Fruit fly (Drosophila melanogaster) whole organism, prepupa: ENCODE results near the gene Nmdar2.

Experiments used
- Blimp-1 ChIP-seq: fragments of 200-800 bp; sonication (Bioruptor generic); optimal IDR thresholded peaks from 3 replicates; lab custom pipeline; 2017; ENCODE audit warnings: missing biosample characterization, missing genetic modification characterization, mild to moderate bottlenecking, moderate library complexity, missing genetic modification reagents
- CG10631 ChIP-seq: fragments of 200-800 bp; sonication (Bioruptor generic); optimal IDR thresholded peaks from 2 replicates; lab custom pipeline; 2016; ENCODE audit warnings: missing biosample characterization, missing genetic modification characterization
- CG10669 ChIP-seq: fragments of 200-800 bp; sonication (Bioruptor generic); optimal IDR thresholded peaks from 3 replicates; lab custom pipeline; 2018; ENCODE audit warnings: missing biosample characterization, mild to moderate bottlenecking, missing genetic modification characterization, moderate library complexity
- CG11762 ChIP-seq: fragments of 200-800 bp; sonication (Bioruptor generic); optimal IDR thresholded peaks from 3 replicates; lab custom pipeline; 2016; ENCODE audit warnings: missing biosample characterization, missing genetic modification characterization; ENCODE audit not compliant: insufficient read depth
- CG11902 ChIP-seq: fragments of 200-800 bp; sonication (Bioruptor generic); optimal IDR thresholded peaks from 3 replicates; lab custom pipeline; 2016; ENCODE audit warnings: missing biosample characterization, missing genetic modification characterization
- CG15336 ChIP-seq: fragments of 200-800 bp; sonication (Bioruptor generic); IDR thresholded peaks from 2 replicates; pipeline ENCODE4 v1.3.6; 2022; ENCODE audit warnings: missing biosample characterization, missing genetic modification characterization
- CG1621 ChIP-seq: fragments of 200-800 bp; sonication (Bioruptor generic); optimal IDR thresholded peaks from 3 replicates; lab custom pipeline; 2018; ENCODE audit warnings: missing biosample characterization, mild to moderate bottlenecking, missing genetic modification characterization
- CG16779 ChIP-seq: fragments of 200-800 bp; sonication (Bioruptor generic); optimal IDR thresholded peaks from 3 replicates; lab custom pipeline; 2017; ENCODE audit warnings: missing biosample characterization, mild to moderate bottlenecking, missing genetic modification characterization
- CG31627 ChIP-seq: fragments of 200-800 bp; sonication (Bioruptor generic); optimal IDR thresholded peaks from 3 replicates; lab custom pipeline; 2016; ENCODE audit warnings: missing biosample characterization, missing genetic modification characterization
- CG32006 ChIP-seq: fragments of 200-800 bp; sonication (Bioruptor generic); optimal IDR thresholded peaks from 3 replicates; lab custom pipeline; 2017; ENCODE audit warnings: missing biosample characterization, mild to moderate bottlenecking, missing genetic modification characterization
- CG34406 ChIP-seq: fragments of 200-800 bp; sonication (Bioruptor generic); optimal IDR thresholded peaks from 3 replicates; lab custom pipeline; 2016; ENCODE audit warnings: missing biosample characterization, missing genetic modification characterization
- CG3919 ChIP-seq: fragments of 200-800 bp; sonication (Bioruptor generic); optimal IDR thresholded peaks from 3 replicates; lab custom pipeline; 2016; ENCODE audit warnings: missing biosample characterization, missing genetic modification characterization
- CG4318 ChIP-seq: fragments of 200-800 bp; sonication (Bioruptor generic); optimal IDR thresholded peaks from 3 replicates; lab custom pipeline; 2017; ENCODE audit warnings: missing biosample characterization, mild to moderate bottlenecking, missing genetic modification characterization
- CG6163 ChIP-seq: fragments of 200-800 bp; sonication (Bioruptor generic); IDR thresholded peaks from 3 replicates; pipeline ENCODE4 v1.3.6; 2022; ENCODE audit warnings: missing biosample characterization, missing genetic modification characterization
- CG6276 ChIP-seq: fragments of 200-800 bp; sonication (Bioruptor generic); optimal IDR thresholded peaks from 2 replicates; lab custom pipeline; 2017; ENCODE audit warnings: missing biosample characterization, mild to moderate bottlenecking, missing genetic modification characterization
- CG6792 ChIP-seq: fragments of 200-800 bp; sonication (Bioruptor generic); optimal IDR thresholded peaks from 3 replicates; lab custom pipeline; 2016; ENCODE audit warnings: missing biosample characterization, missing genetic modification characterization
- CG6854 ChIP-seq: fragments of 200-800 bp; sonication (Bioruptor generic); optimal IDR thresholded peaks from 2 replicates; lab custom pipeline; 2017; ENCODE audit warnings: missing biosample characterization, mild to moderate bottlenecking, missing genetic modification characterization
- CG7368 ChIP-seq: fragments of 200-800 bp; sonication (Bioruptor generic); optimal IDR thresholded peaks from 3 replicates; lab custom pipeline; 2016; ENCODE audit warnings: missing biosample characterization, missing genetic modification characterization
- CG8119 ChIP-seq: fragments of 200-800 bp; sonication (Bioruptor generic); IDR thresholded peaks from 3 replicates; pipeline ENCODE4 v1.3.6; 2022; ENCODE audit warnings: missing biosample characterization, missing genetic modification characterization
- CG8632 ChIP-seq: fragments of 200-800 bp; sonication (Bioruptor generic); optimal IDR thresholded peaks from 3 replicates; lab custom pipeline; 2016; ENCODE audit warnings: missing biosample characterization, missing genetic modification characterization
- CG9139 ChIP-seq: fragments of 200-800 bp; sonication (Bioruptor generic); optimal IDR thresholded peaks from 3 replicates; lab custom pipeline; 2017; ENCODE audit warnings: missing biosample characterization, mild to moderate bottlenecking, missing genetic modification characterization
- Eip78C ChIP-seq: fragments of 200-800 bp; sonication (Bioruptor generic); peaks from one replicate; lab custom pipeline; 2016; ENCODE audit warnings: missing biosample characterization, missing genetic modification characterization
- Eip93F ChIP-seq: fragments of 200-800 bp; sonication (Bioruptor generic); optimal IDR thresholded peaks from 2 replicates; lab custom pipeline; 2016; ENCODE audit warnings: missing biosample characterization, mild to moderate bottlenecking, missing genetic modification characterization
- Ets21C ChIP-seq: fragments of 200-800 bp; sonication (Bioruptor generic); optimal IDR thresholded peaks from 3 replicates; lab custom pipeline; 2016; ENCODE audit warnings: missing biosample characterization, missing genetic modification characterization
- Ets96B ChIP-seq: fragments of 200-800 bp; optimal IDR thresholded peaks from 2 replicates; lab custom pipeline; 2019; ENCODE audit warnings: missing biosample characterization, mild to moderate bottlenecking, missing genetic modification characterization, moderate library complexity
- Hr39 ChIP-seq: fragments of 200-800 bp; sonication (Bioruptor generic); optimal IDR thresholded peaks from 2 replicates; lab custom pipeline; 2016; ENCODE audit warnings: missing biosample characterization, missing genetic modification characterization
- Hr4 ChIP-seq: fragments of 200-800 bp; sonication (Bioruptor generic); optimal IDR thresholded peaks from 3 replicates; lab custom pipeline; 2016; ENCODE audit warnings: missing biosample characterization, missing genetic modification characterization
- Lpt ChIP-seq: fragments of 200-800 bp; sonication (Bioruptor generic); optimal IDR thresholded peaks from 3 replicates; lab custom pipeline; 2016; ENCODE audit warnings: missing biosample characterization, missing genetic modification characterization
- Met ChIP-seq: fragments of 200-800 bp; sonication (Bioruptor generic); optimal IDR thresholded peaks from 3 replicates; lab custom pipeline; 2016; ENCODE audit warnings: missing biosample characterization, missing genetic modification characterization
- Smox ChIP-seq: fragments of 200-800 bp; sonication (Bioruptor generic); optimal IDR thresholded peaks from 3 replicates; lab custom pipeline; 2016; ENCODE audit warnings: missing biosample characterization, missing genetic modification characterization
- Sox102F ChIP-seq: fragments of 200-800 bp; sonication (Bioruptor generic); optimal IDR thresholded peaks from 2 replicates; lab custom pipeline; 2016; ENCODE audit warnings: missing biosample characterization, mild to moderate bottlenecking, missing genetic modification characterization
- Sox14 ChIP-seq: fragments of 200-800 bp; sonication (Bioruptor generic); optimal IDR thresholded peaks from 3 replicates; lab custom pipeline; 2016; ENCODE audit warnings: missing biosample characterization, missing genetic modification characterization
- achi ChIP-seq: fragments of 200-800 bp; sonication (Bioruptor generic); optimal IDR thresholded peaks from 3 replicates; lab custom pipeline; 2016; ENCODE audit warnings: missing biosample characterization, missing genetic modification characterization
- cyc ChIP-seq: fragments of 200-800 bp; sonication (Bioruptor generic); optimal IDR thresholded peaks from 3 replicates; lab custom pipeline; 2016; ENCODE audit warnings: missing biosample characterization, missing genetic modification characterization
- dac ChIP-seq: fragments of 200-800 bp; sonication (Bioruptor generic); optimal IDR thresholded peaks from 2 replicates; lab custom pipeline; 2017; ENCODE audit warnings: missing biosample characterization, mild to moderate bottlenecking, missing genetic modification characterization
- eg ChIP-seq: fragments of 200-800 bp; sonication (Bioruptor generic); IDR thresholded peaks from 3 replicates; pipeline ENCODE4 v1.3.6; 2022; ENCODE audit warnings: missing biosample characterization, missing genetic modification characterization
- esn ChIP-seq: fragments of 200-800 bp; sonication (Bioruptor generic); optimal IDR thresholded peaks from 2 replicates; lab custom pipeline; 2016; ENCODE audit warnings: missing biosample characterization, mild to moderate bottlenecking, missing genetic modification characterization, moderate library complexity
- fkh ChIP-seq: fragments of 200-800 bp; sonication (Bioruptor generic); optimal IDR thresholded peaks from 3 replicates; lab custom pipeline; 2017; ENCODE audit warnings: missing biosample characterization, mild to moderate bottlenecking, missing genetic modification characterization, moderate library complexity
- lz ChIP-seq: fragments of 200-800 bp; sonication (Bioruptor generic); optimal IDR thresholded peaks from 3 replicates; lab custom pipeline; 2016; ENCODE audit warnings: missing biosample characterization, missing genetic modification characterization
- net ChIP-seq: fragments of 200-800 bp; sonication (Bioruptor generic); optimal IDR thresholded peaks from 3 replicates; lab custom pipeline; 2016; ENCODE audit warnings: missing biosample characterization, missing genetic modification characterization
- pdm3 ChIP-seq: fragments of 200-800 bp; sonication (Bioruptor generic); optimal IDR thresholded peaks from 3 replicates; lab custom pipeline; 2016; ENCODE audit warnings: missing biosample characterization, missing genetic modification characterization
- salr ChIP-seq, 2 experiments: fragments of 200-800 bp; sonication (Bioruptor generic); optimal IDR thresholded peaks; 3 replicates each; lab custom pipeline; 2016 to 2018; ENCODE audit warnings: missing biosample characterization in 2 of 2, missing genetic modification characterization in 2 of 2, mild to moderate bottlenecking in 1 of 2
- spab ChIP-seq: fragments of 200-800 bp; sonication (Bioruptor generic); optimal IDR thresholded peaks from 2 replicates; lab custom pipeline; 2017; ENCODE audit warnings: missing biosample characterization, mild to moderate bottlenecking, missing genetic modification characterization, missing genetic modification reagents
- ss ChIP-seq, 2 experiments: fragments of 200-800 bp; sonication (Bioruptor generic); optimal IDR thresholded peaks; 2 replicates in 1 of 2; 3 replicates in 1 of 2; lab custom pipeline; 2017 to 2018; ENCODE audit warnings: mild to moderate bottlenecking in 2 of 2, missing biosample characterization in 2 of 2, missing genetic modification characterization in 2 of 2, moderate library complexity in 1 of 2
- svp ChIP-seq: fragments of 200-800 bp; sonication (Bioruptor generic); peaks from one replicate; lab custom pipeline; 2016; ENCODE audit warnings: missing biosample characterization, missing genetic modification characterization
- topi ChIP-seq: fragments of 200-800 bp; sonication (Bioruptor generic); optimal IDR thresholded peaks from 3 replicates; lab custom pipeline; 2016; ENCODE audit warnings: missing biosample characterization, missing genetic modification characterization
- vri ChIP-seq: fragments of 200-800 bp; sonication (Bioruptor generic); optimal IDR thresholded peaks from 3 replicates; lab custom pipeline; 2016; ENCODE audit warnings: missing biosample characterization, mild to moderate bottlenecking, missing genetic modification characterization

The Nmdar2 gene

dm6 chrX:1508241-1508823 lies 723 bp upstream of the Nmdar2 start:
- TF ChIP-seq cyc (no peak), svp (GFP tag; lab: Kevin White, UChicago) (no peak), salr (GFP tag; optimal IDR thresholded peaks at IDR 0.05; lab: Kevin White, UChicago) (no peak), CG6276 (GFP tag; lab: Kevin White, UChicago) (no peak), achi (no peak), pdm3 (GFP tag; lab: Kevin White, UChicago) (no peak), CG34406 (GFP tag; lab: Kevin White, UChicago) (no peak), spab (GFP tag; lab: Kevin White, UChicago) (no peak)

- TF ChIP-seq net (GFP tag; lab: Kevin White, UChicago): peak; percentile 46
- peak; percentile 3 for TF ChIP-seq CG11762 (GFP tag; lab: Kevin White, UChicago)
- TF ChIP-seq CG8119 (GFP tag; lab: Robert Waterston, UW): peak; percentile 31; the same call in 1 of the 3 replicates
- peak; percentile 91 for TF ChIP-seq CG6854 (GFP tag; lab: Kevin White, UChicago)
- TF ChIP-seq Met (GFP tag; lab: Kevin White, UChicago): peak; percentile 68
- no peak for TF ChIP-seq Eip93F (GFP tag; lab: Kevin White, UChicago)
- peak; percentile 29 for TF ChIP-seq Blimp-1
- TF ChIP-seq eg: peak; percentile 57; the same call in 2 of the 3 replicates
- no peak for TF ChIP-seq CG11902 (GFP tag; lab: Kevin White, UChicago)
- peak; percentile 90 for TF ChIP-seq Eip78C
- TF ChIP-seq esn: peak; percentile 66
- peak; percentile 51 for TF ChIP-seq dac (GFP tag; lab: Kevin White, UChicago)
- peak; percentile 64 for TF ChIP-seq vri (GFP tag; lab: Kevin White, UChicago)
- no peak for TF ChIP-seq CG32006 (GFP tag; lab: Kevin White, UChicago)
- TF ChIP-seq CG31627 (GFP tag; lab: Kevin White, UChicago): peak; percentile 25
- peak; percentile 44 for TF ChIP-seq Sox102F (GFP tag; lab: Kevin White, UChicago)
- peak; percentile 77 for TF ChIP-seq CG3919 (GFP tag; lab: Kevin White, UChicago)
- TF ChIP-seq Hr39 (GFP tag; lab: Kevin White, UChicago): peak; percentile 31
- TF ChIP-seq Lpt: no peak
- peak in 1 of 2 experiments; percentile 37 for TF ChIP-seq salr (GFP tag; optimal IDR thresholded peaks at IDR 0.05; lab: Kevin White, UChicago)
- TF ChIP-seq pdm3 (GFP tag; lab: Kevin White, UChicago): peak; percentile 34
- no peak for TF ChIP-seq CG10631 (GFP tag; lab: Kevin White, UChicago)
- TF ChIP-seq svp (GFP tag; lab: Kevin White, UChicago): peak; percentile 65
- TF ChIP-seq CG7368 (GFP tag; lab: Kevin White, UChicago): peak; percentile 63
- TF ChIP-seq CG16779 (tag; lab: Kevin White, UChicago): peak; percentile 28
- peak; percentile 31 for TF ChIP-seq Smox (GFP tag; lab: Kevin White, UChicago)
- TF ChIP-seq CG6792 (GFP tag; lab: Kevin White, UChicago): peak; percentile 54
- TF ChIP-seq topi (GFP tag; lab: Kevin White, UChicago): peak; percentile 70
- peak; percentile 86 for TF ChIP-seq CG1621 (tag; lab: Kevin White, UChicago)
- TF ChIP-seq CG10669 (GFP tag; lab: Kevin White, UChicago): peak; percentile 41
- TF ChIP-seq CG8632 (GFP tag; lab: Kevin White, UChicago): peak; percentile 28
- peak; percentile 80 for TF ChIP-seq achi
- TF ChIP-seq ss (GFP tag; optimal IDR thresholded peaks at IDR 0.05; lab: Kevin White, UChicago): peak; percentile 70 to 76
- peak; percentile 35 for TF ChIP-seq fkh (GFP tag; lab: Kevin White, UChicago)
- peak; percentile 56 for TF ChIP-seq Sox14 (GFP tag; lab: Kevin White, UChicago)
- TF ChIP-seq Ets96B (tag; lab: Kevin White, UChicago): peak; percentile 20
- TF ChIP-seq CG4318 (GFP tag; lab: Kevin White, UChicago): no peak
- TF ChIP-seq Ets21C (GFP tag; lab: Kevin White, UChicago): peak; percentile 12
- TF ChIP-seq CG6163 (GFP tag; lab: Robert Waterston, UW): peak; percentile 76
- peak; percentile 61 for TF ChIP-seq CG9139
- TF ChIP-seq Hr4 (GFP tag; lab: Kevin White, UChicago): no peak
- peak; percentile 14; the same call in 1 of the 2 replicates for TF ChIP-seq CG15336
- peak; percentile 43 for TF ChIP-seq lz (GFP tag; lab: Kevin White, UChicago)
- TF ChIP-seq CG34406 (GFP tag; lab: Kevin White, UChicago): peak; percentile 40
Observed at dm6 chrX:1482840-1483518, 24.6 kb downstream of the Nmdar2 start, which contains the start of the genes sta and inc. Gene sta, minus strand, starts transcription at chrX:1483413. Gene inc, plus strand, starts transcription at chrX:1483479.
